Worm (Caenorhabditis elegans): ENCODE results near the gene oga-1.

- no peak for TF ChIP-seq lin-13 (tag; optimal IDR thresholded peaks at IDR 0.05)
- TF ChIP-seq blmp-1 (tag; optimal IDR thresholded peaks at IDR 0.05): no peak
- TF ChIP-seq mep-1 (tag; optimal IDR thresholded peaks at IDR 0.05): no peak
Measured at ce11 chrX:9300379-9300778, 46.9 kb downstream of the oga-1 start.

Measured in whole organism, mixed stage, embryonic.